Fruit fly (Drosophila melanogaster): Measurements from ENCODE around the gene cl.

The cl gene

DNA sequence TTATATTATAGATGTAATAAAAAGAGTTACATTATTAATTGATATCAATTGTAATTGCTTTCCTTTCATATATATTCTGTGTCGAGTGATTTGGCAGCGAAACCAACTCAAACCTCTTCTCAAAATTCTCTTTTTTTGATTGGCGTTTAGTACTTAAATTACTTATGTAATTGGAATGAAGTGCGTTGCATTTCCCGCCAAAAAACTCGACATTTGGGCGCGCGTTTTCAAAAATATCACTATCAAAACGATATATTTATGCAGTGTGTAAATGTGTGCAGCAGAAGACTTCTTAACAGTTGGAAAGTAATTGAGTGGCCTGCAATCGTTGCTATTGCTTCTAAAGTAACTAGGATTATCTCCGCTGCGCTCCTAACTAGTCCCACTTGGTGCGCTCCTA is 17.1 kb downstream of the cl start:
- TF ChIP-seq Blimp-1 (GFP tag; optimal IDR thresholded peaks at IDR 0.05): no peak
- TF ChIP-seq topi (GFP tag; optimal IDR thresholded peaks at IDR 0.05): no peak
- no peak for TF ChIP-seq Eip75B (GFP tag; optimal IDR thresholded peaks at IDR 0.05)
- TF ChIP-seq CG16779 (tag; optimal IDR thresholded peaks at IDR 0.05): no peak
- no peak for TF ChIP-seq CG3032 (tag; optimal IDR thresholded peaks at IDR 0.05)
- no peak for TF ChIP-seq dac (GFP tag; optimal IDR thresholded peaks at IDR 0.05)
- no peak for TF ChIP-seq Sox15 (GFP tag; optimal IDR thresholded peaks at IDR 0.05)
- no peak for TF ChIP-seq CG7368 (GFP tag; optimal IDR thresholded peaks at IDR 0.05)
- no peak for TF ChIP-seq CG11902 (GFP tag; optimal IDR thresholded peaks at IDR 0.05)
- no peak for TF ChIP-seq CG31627 (GFP tag; optimal IDR thresholded peaks at IDR 0.05)
- TF ChIP-seq CG8632 (GFP tag; optimal IDR thresholded peaks at IDR 0.05): no peak
- no peak for TF ChIP-seq lz (GFP tag; optimal IDR thresholded peaks at IDR 0.05)
- no peak for TF ChIP-seq acj6 (GFP tag; optimal IDR thresholded peaks at IDR 0.05)

DNA sequence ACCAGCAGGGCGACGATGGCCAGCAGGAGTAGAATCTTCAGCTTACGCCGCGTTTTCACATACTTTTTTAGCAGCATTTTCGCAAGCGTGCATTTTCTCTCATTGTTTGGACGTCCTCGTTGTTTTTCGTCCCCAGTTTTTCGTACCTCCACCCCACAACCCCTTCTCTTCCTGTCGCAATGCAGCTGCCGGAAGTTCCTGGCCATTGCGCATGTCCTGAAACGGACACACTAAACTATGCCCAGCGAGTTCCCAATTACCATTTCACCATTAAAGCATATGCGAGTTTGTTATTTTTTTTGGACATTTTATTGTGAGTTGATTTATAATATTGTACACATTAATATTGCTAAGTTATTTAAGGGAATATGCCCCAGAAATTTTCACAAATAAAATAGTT is 19.1 kb downstream of the cl start, which contains the start of gene CG14015:
CG14015 (minus strand) TSS at position 163 of the 400 bp plus-strand sequence.
- TF ChIP-seq Sox14 (GFP tag; optimal IDR thresholded peaks at IDR 0.05) (no peak), CG8119 (GFP tag; IDR thresholded peaks at IDR 0.05) (no peak), ss (GFP tag; optimal IDR thresholded peaks at IDR 0.05) (no peak), CG16779 (tag; optimal IDR thresholded peaks at IDR 0.05) (no peak), salr (GFP tag; optimal IDR thresholded peaks at IDR 0.05) (no peak), Ets21C (GFP tag; optimal IDR thresholded peaks at IDR 0.05) (no peak), CG4318 (GFP tag; optimal IDR thresholded peaks at IDR 0.05) (no peak)

DNA sequence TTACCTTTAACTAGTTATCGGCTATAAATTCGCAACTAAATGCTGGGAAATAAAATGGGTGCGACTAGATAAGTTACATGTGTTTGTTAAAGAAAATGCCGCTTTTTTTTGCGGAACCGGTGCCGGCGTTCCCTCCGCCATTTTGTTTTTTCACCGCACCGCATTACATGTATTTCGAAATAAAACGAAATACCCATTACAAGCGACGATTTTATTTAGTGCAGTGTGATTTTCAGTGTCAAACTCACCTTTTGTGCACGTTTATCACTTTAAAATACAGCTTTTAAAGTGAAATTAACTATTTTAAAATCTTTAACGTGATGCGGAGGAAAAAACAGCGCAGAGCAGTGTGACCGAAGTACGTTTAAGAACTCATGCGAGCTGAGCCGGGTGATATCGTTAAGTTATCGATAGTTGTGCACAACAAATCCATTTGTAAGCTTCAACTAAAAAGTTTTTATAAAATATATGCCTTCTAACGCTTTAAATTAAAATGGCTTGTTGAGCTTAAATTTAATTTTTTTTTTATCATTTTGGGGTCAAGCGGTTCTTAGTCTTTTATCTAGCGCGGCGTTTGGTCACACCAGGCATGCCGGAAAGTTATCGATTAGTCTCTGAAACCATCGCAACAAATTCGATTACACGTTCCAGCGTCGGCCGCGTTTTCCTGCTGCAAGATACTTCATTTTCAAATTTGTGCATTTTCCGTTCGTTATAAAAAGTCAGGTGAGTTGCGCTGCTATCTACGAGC is 22.2 kb downstream of the cl start, which contains the start of the genes Hel25E and Lam:
Hel25E (minus strand) TSS at position 380 of the 751 bp plus-strand sequence.
Lam (plus strand) TSS at position 546 of the 751 bp plus-strand sequence.
- TF ChIP-seq Hr4 (GFP tag; optimal IDR thresholded peaks at IDR 0.05) (no peak), CG8632 (GFP tag; optimal IDR thresholded peaks at IDR 0.05) (no peak), CG15336 (GFP tag; IDR thresholded peaks at IDR 0.05) (0 out of 2 replicates have a peak, but pooled peaks have one; percentile 9), Sox102F (GFP tag; optimal IDR thresholded peaks at IDR 0.05) (no peak), CG1621 (tag; optimal IDR thresholded peaks at IDR 0.05) (no peak), CG10669 (GFP tag; optimal IDR thresholded peaks at IDR 0.05) (no peak), CG3032 (tag; optimal IDR thresholded peaks at IDR 0.05) (peak; percentile 10), CG3919 (GFP tag; optimal IDR thresholded peaks at IDR 0.05) (no peak), Sox15 (GFP tag; optimal IDR thresholded peaks at IDR 0.05) (no peak)

DNA sequence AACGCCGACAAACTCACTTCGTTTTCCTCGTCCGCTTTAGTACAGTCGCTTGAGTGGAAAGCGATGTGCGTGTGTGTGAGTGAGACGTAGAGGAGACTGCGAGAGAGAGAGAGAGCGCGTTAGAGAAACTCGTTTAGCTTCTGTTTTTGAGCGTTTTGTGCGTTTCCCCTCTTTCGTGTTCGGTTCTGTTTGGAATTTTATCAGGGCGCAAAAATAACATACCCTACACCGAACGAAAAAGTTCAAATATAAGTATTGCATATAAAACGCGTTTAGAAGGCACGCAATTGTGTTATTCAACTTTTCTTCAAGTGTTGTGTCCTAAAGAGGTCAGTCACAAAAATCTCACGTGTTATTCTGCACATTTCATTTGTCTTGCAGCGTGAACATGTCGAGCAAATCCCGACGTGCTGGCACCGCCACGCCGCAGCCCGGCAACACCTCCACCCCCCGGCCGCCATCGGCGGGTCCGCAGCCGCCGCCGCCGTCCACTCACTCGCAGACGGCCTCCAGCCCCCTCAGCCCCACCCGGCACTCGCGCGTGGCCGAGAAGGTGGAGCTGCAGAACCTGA is 23.1 kb downstream of the cl start:
- no peak for TF ChIP-seq Hr4 (GFP tag; optimal IDR thresholded peaks at IDR 0.05)
- TF ChIP-seq Eip78C (GFP tag): peak; percentile 73
- peak; percentile 51 for TF ChIP-seq Eip75B (GFP tag; optimal IDR thresholded peaks at IDR 0.05)
- no peak for TF ChIP-seq Sox15 (GFP tag; optimal IDR thresholded peaks at IDR 0.05)
- no peak for TF ChIP-seq Met (GFP tag; optimal IDR thresholded peaks at IDR 0.05)
- no peak for TF ChIP-seq dsx (GFP tag; optimal IDR thresholded peaks at IDR 0.05; ENCODE audit: poor library complexity, severe bottlenecking)
- no peak for TF ChIP-seq CG8632 (GFP tag; optimal IDR thresholded peaks at IDR 0.05)
- peak; percentile 76 for TF ChIP-seq eg (GFP tag; IDR thresholded peaks at IDR 0.05)
- TF ChIP-seq Hr38 (GFP tag; optimal IDR thresholded peaks at IDR 0.05): no peak
- TF ChIP-seq vri (GFP tag; optimal IDR thresholded peaks at IDR 0.05): no peak
- TF ChIP-seq acj6 (GFP tag; optimal IDR thresholded peaks at IDR 0.05): no peak
- TF ChIP-seq dac (GFP tag; optimal IDR thresholded peaks at IDR 0.05): peak; percentile 17
- no peak for TF ChIP-seq Ets21C (GFP tag; optimal IDR thresholded peaks at IDR 0.05)
- TF ChIP-seq CG10669 (GFP tag; optimal IDR thresholded peaks at IDR 0.05): no peak
- no peak for TF ChIP-seq fkh (GFP tag; optimal IDR thresholded peaks at IDR 0.05)
- peak; percentile 2 for TF ChIP-seq CG3032 (tag; optimal IDR thresholded peaks at IDR 0.05)
- peak; percentile 64; the same call in 2 of the 3 replicates for TF ChIP-seq CG8119 (GFP tag; IDR thresholded peaks at IDR 0.05)
- peak; percentile 54 for TF ChIP-seq svp (GFP tag)
- peak in 1 of 2 experiments; percentile 43 for TF ChIP-seq ss (GFP tag; optimal IDR thresholded peaks at IDR 0.05)
- TF ChIP-seq OdsH (GFP tag; optimal IDR thresholded peaks at IDR 0.05): no peak
- TF ChIP-seq Eip93F (GFP tag; optimal IDR thresholded peaks at IDR 0.05): no peak
- TF ChIP-seq Sox102F (GFP tag; optimal IDR thresholded peaks at IDR 0.05): no peak
- no peak for TF ChIP-seq CG3919 (GFP tag; optimal IDR thresholded peaks at IDR 0.05)
- TF ChIP-seq esn (GFP tag; optimal IDR thresholded peaks at IDR 0.05): peak; percentile 24
- TF ChIP-seq topi (GFP tag; optimal IDR thresholded peaks at IDR 0.05): peak; percentile 3
- TF ChIP-seq CG11762 (GFP tag; optimal IDR thresholded peaks at IDR 0.05; ENCODE audit: insufficient read depth): peak; percentile 8
- TF ChIP-seq CG8319 (GFP tag; optimal IDR thresholded peaks at IDR 0.05): no peak
- peak; percentile 55; the same call in 1 of the 3 replicates for TF ChIP-seq CG6163 (GFP tag; IDR thresholded peaks at IDR 0.05)
- TF ChIP-seq CG15336 (GFP tag; IDR thresholded peaks at IDR 0.05): peak; percentile 65
- peak; percentile 11 for TF ChIP-seq Ets96B (tag; optimal IDR thresholded peaks at IDR 0.05)
- TF ChIP-seq pdm3 (GFP tag; optimal IDR thresholded peaks at IDR 0.05): peak; percentile 29

All from whole organism, prepupa.